Worm (Caenorhabditis elegans) whole organism, L1 larva: ENCODE results near the gene srg-38.

Experiments
- C04F5.9 ChIP-seq: sonication (generic microtip); optimal IDR thresholded peaks from 2 replicates; lab custom pipeline; 2016; ENCODE audit warnings: missing genetic modification characterization, missing compliant biosample characterization
- F16B12.6 ChIP-seq: fragments of 150-350 bp; optimal IDR thresholded peaks from 2 replicates; lab custom pipeline; 2014; ENCODE audit warnings: missing biosample characterization, missing genetic modification characterization
- alr-1 ChIP-seq: fragments of 200-800 bp; sonication (Bioruptor generic); optimal IDR thresholded peaks from 2 replicates; lab custom pipeline; 2018; ENCODE audit warnings: borderline replicate concordance, mild to moderate bottlenecking, missing genetic modification characterization, missing compliant biosample characterization
- ama-1 ChIP-seq: fragments of 150-350 bp; optimal IDR thresholded peaks from 2 replicates; lab custom pipeline; 2014
- ceh-63 ChIP-seq: fragments of 200-800 bp; sonication (Bioruptor generic); optimal IDR thresholded peaks from 2 replicates; lab custom pipeline; 2018; ENCODE audit warnings: mild to moderate bottlenecking, missing genetic modification characterization, missing compliant biosample characterization
- ceh-82 ChIP-seq, 3 experiments: fragments of 150-350 bp in 1 of 3; sonication (generic microtip) in 2 of 3; optimal IDR thresholded peaks; 2 replicates each; lab custom pipeline; 2014 to 2017; ENCODE audit warnings: missing biosample characterization in 3 of 3, missing genetic modification characterization in 3 of 3
- ces-1 ChIP-seq: fragments of 150-350 bp; optimal IDR thresholded peaks from 2 replicates; lab custom pipeline; 2014; ENCODE audit warnings: missing biosample characterization, missing genetic modification reagents, missing genetic modification characterization
- dpl-1 ChIP-seq, 3 experiments: fragments of 150-350 bp in 2 of 3; sonication (generic microtip) in 1 of 3; optimal IDR thresholded peaks; 2 replicates each; lab custom pipeline; 2014 to 2017; ENCODE audit warnings: missing biosample characterization in 3 of 3, missing genetic modification characterization in 3 of 3, missing genetic modification reagents in 3 of 3
- dsc-1 ChIP-seq: sonication (generic microtip); optimal IDR thresholded peaks from 2 replicates; lab custom pipeline; 2016; ENCODE audit warnings: mild to moderate bottlenecking, missing genetic modification characterization, missing compliant biosample characterization
- efl-1 ChIP-seq, 4 experiments: fragments of 150-350 bp; optimal IDR thresholded peaks in 3 of 4; peaks in 1 of 4; 1 replicate in 1 of 4; 2 replicates in 3 of 4; lab custom pipeline; 2014; ENCODE audit warnings: missing biosample characterization in 2 of 4, missing genetic modification characterization in 2 of 4, missing genetic modification reagents in 2 of 4
- efl-3 ChIP-seq: fragments of 200-800 bp; sonication (Bioruptor generic); optimal IDR thresholded peaks from 2 replicates; lab custom pipeline; 2018; ENCODE audit warnings: mild to moderate bottlenecking, missing genetic modification characterization, missing compliant biosample characterization
- egl-13 ChIP-seq: sonication (generic microtip); optimal IDR thresholded peaks from 2 replicates; lab custom pipeline; 2016; ENCODE audit warnings: missing genotype, missing genetic modification reagents, missing genetic modification characterization, missing compliant biosample characterization
- egl-27 ChIP-seq, 2 experiments: fragments of 150-350 bp in 1 of 2; sonication (generic microtip); optimal IDR thresholded peaks; 3 replicates each; lab custom pipeline; 2017 to 2018; ENCODE audit warnings: missing biosample characterization in 2 of 2, missing genetic modification characterization in 2 of 2, missing genetic modification reagents in 2 of 2
- elt-2 ChIP-seq: sonication (generic microtip); optimal IDR thresholded peaks from 2 replicates; lab custom pipeline; 2016; ENCODE audit warnings: missing genetic modification characterization, mild to moderate bottlenecking, inconsistent platforms, missing compliant biosample characterization, missing genetic modification reagents
- fkh-10 ChIP-seq: sonication (generic microtip); optimal IDR thresholded peaks from 2 replicates; lab custom pipeline; 2017; ENCODE audit warnings: missing biosample characterization, missing genetic modification reagents, missing genetic modification characterization
- fkh-8 ChIP-seq: sonication (generic microtip); optimal IDR thresholded peaks from 2 replicates; lab custom pipeline; 2016; ENCODE audit warnings: mild to moderate bottlenecking, missing genetic modification characterization, missing compliant biosample characterization
- grh-1 ChIP-seq: fragments of 200-800 bp; sonication (Bioruptor generic); IDR thresholded peaks from 2 replicates; pipeline ENCODE4 v1.3.6; 2022; ENCODE audit warnings: missing genetic modification reagents, missing genetic modification characterization, missing compliant biosample characterization
- hlh-4 ChIP-seq: sonication (generic microtip); optimal IDR thresholded peaks from 2 replicates; lab custom pipeline; 2016; ENCODE audit warnings: mild to moderate bottlenecking, missing genetic modification characterization, missing compliant biosample characterization
- hpl-2 ChIP-seq: fragments of 150-350 bp; optimal IDR thresholded peaks from 2 replicates; lab custom pipeline; 2014; ENCODE audit warnings: missing biosample characterization, missing genetic modification reagents, missing genetic modification characterization
- isw-1 ChIP-seq: fragments of 200-800 bp; sonication (Bioruptor generic); IDR thresholded peaks from 2 replicates; pipeline ENCODE4 v1.3.6; 2022; ENCODE audit warnings: missing genetic modification characterization, missing compliant biosample characterization
- lin-35 ChIP-seq, 2 experiments: fragments of 150-350 bp; optimal IDR thresholded peaks; 2 replicates each; lab custom pipeline; 2014; ENCODE audit warnings: missing biosample characterization in 2 of 2, missing genetic modification characterization in 2 of 2, missing genetic modification reagents in 2 of 2
- mdl-1 ChIP-seq, 2 experiments: fragments of 150-350 bp; optimal IDR thresholded peaks; 2 replicates each; lab custom pipeline; 2014 to 2017; ENCODE audit warnings: missing biosample characterization in 2 of 2, missing genetic modification characterization in 2 of 2, inconsistent platforms in 1 of 2
- mef-2 ChIP-seq: fragments of 150-350 bp; optimal IDR thresholded peaks from 2 replicates; lab custom pipeline; 2014; ENCODE audit warnings: missing biosample characterization, missing genetic modification characterization
- mep-1 ChIP-seq: fragments of 150-350 bp; optimal IDR thresholded peaks from 2 replicates; lab custom pipeline; 2014; ENCODE audit warnings: missing biosample characterization, missing genetic modification characterization
- nhr-11 ChIP-seq: fragments of 150-350 bp; optimal IDR thresholded peaks from 2 replicates; lab custom pipeline; 2014; ENCODE audit warnings: missing biosample characterization, missing genetic modification characterization
- nhr-20 ChIP-seq: sonication (generic microtip); optimal IDR thresholded peaks from 2 replicates; lab custom pipeline; 2016; ENCODE audit warnings: mild to moderate bottlenecking, missing genetic modification characterization, missing compliant biosample characterization
- nhr-28 ChIP-seq: fragments of 150-350 bp; optimal IDR thresholded peaks from 2 replicates; lab custom pipeline; 2014; ENCODE audit warnings: missing biosample characterization, missing genetic modification characterization
- nhr-47 ChIP-seq: sonication (generic microtip); optimal IDR thresholded peaks from 2 replicates; lab custom pipeline; 2016; ENCODE audit warnings: mild to moderate bottlenecking, missing genetic modification characterization, moderate library complexity, missing compliant biosample characterization
- nhr-71 ChIP-seq: sonication (generic microtip); optimal IDR thresholded peaks from 2 replicates; lab custom pipeline; 2016; ENCODE audit warnings: mild to moderate bottlenecking, missing genetic modification characterization, moderate library complexity, missing compliant biosample characterization
- nhr-85 ChIP-seq: sonication (generic microtip); peaks from one replicate; lab custom pipeline; 2016; ENCODE audit warnings: missing genetic modification characterization, inconsistent platforms, missing compliant biosample characterization
- nhr-90 ChIP-seq: sonication (generic microtip); optimal IDR thresholded peaks from 2 replicates; lab custom pipeline; 2016; ENCODE audit warnings: mild to moderate bottlenecking, missing genetic modification characterization, missing compliant biosample characterization; ENCODE audit not compliant: poor library complexity
- pax-3 ChIP-seq: fragments of 200-800 bp; sonication (Bioruptor generic); optimal IDR thresholded peaks from 2 replicates; lab custom pipeline; 2018; ENCODE audit warnings: mild to moderate bottlenecking, missing genetic modification characterization, moderate library complexity, missing compliant biosample characterization
- skn-1 ChIP-seq: fragments of 150-350 bp; optimal IDR thresholded peaks from 2 replicates; lab custom pipeline; 2014; ENCODE audit warnings: missing biosample characterization, missing genetic modification characterization
- snu-23 ChIP-seq: sonication (generic microtip); optimal IDR thresholded peaks from 2 replicates; lab custom pipeline; 2016; ENCODE audit warnings: missing genetic modification characterization, missing compliant biosample characterization
- sup-37 ChIP-seq: fragments of 200-800 bp; sonication (Bioruptor generic); optimal IDR thresholded peaks from 2 replicates; lab custom pipeline; 2018; ENCODE audit warnings: mild to moderate bottlenecking, missing genetic modification characterization, missing compliant biosample characterization
- unc-130 ChIP-seq: fragments of 150-350 bp; optimal IDR thresholded peaks from 2 replicates; lab custom pipeline; 2017; ENCODE audit warnings: missing biosample characterization, missing genetic modification characterization, inconsistent platforms
- ztf-11 ChIP-seq, 2 experiments: sonication (generic microtip); optimal IDR thresholded peaks; 2 replicates each; lab custom pipeline; 2016 to 2017; ENCODE audit warnings: missing genetic modification characterization in 2 of 2, missing biosample characterization in 1 of 2, missing compliant biosample characterization in 1 of 2
- ztf-4 ChIP-seq: fragments of 150-350 bp; optimal IDR thresholded peaks from 2 replicates; lab custom pipeline; 2014; ENCODE audit warnings: missing biosample characterization, missing genetic modification characterization

The srg-38 gene

ce11 chrV:11121247-11121646, 34.2 kb downstream of the srg-38 start (continued):
- TF ChIP-seq egl-27 (tag; optimal IDR thresholded peaks at IDR 0.05; lab: Kevin White, UChicago): no peak
- peak; percentile 57 for TF ChIP-seq skn-1
- peak; percentile 56 for TF ChIP-seq mep-1
- no peak for TF ChIP-seq hpl-2 (GFP tag; lab: Kevin White, UChicago)
- peak in 2 of 3 experiments; percentile 30 to 63 for TF ChIP-seq dpl-1 (GFP tag; optimal IDR thresholded peaks at IDR 0.05; lab: Kevin White, UChicago)
- TF ChIP-seq ztf-4 (tag; lab: Kevin White, UChicago): no peak
- peak; percentile 74 for TF ChIP-seq snu-23
- peak in 1 of 2 experiments; percentile 84 for TF ChIP-seq mdl-1 (tag; optimal IDR thresholded peaks at IDR 0.05; lab: Kevin White, UChicago)
- TF ChIP-seq unc-130: peak; percentile 48
- TF ChIP-seq ceh-82 (tag; optimal IDR thresholded peaks at IDR 0.05; lab: Kevin White, UChicago): peak in 1 of 3 experiments; percentile 24
- no peak for TF ChIP-seq fkh-10 (GFP tag; lab: Kevin White, UChicago)

DNA sequence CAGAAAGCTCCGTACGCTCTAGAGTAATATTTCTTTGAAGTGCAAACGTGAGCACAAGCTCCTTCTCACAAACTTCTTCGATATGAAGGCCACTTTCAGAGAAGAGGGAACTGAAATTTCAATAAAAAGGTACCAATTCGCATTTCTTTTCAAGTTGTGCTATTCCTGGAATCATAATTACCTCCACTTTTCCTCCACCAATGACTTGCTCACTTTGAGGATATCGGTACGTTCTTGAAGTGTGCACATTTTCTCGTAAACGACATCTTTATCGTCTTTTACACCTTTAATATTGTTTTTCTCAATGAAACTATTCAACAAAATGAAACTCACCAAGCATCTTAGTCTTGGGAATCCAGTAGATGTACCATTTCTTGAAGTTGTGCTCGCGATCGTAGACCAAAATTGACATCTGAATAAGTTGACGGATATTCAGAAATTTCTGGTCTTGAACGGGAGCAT, 36.1 kb downstream of the srg-38 start, which contains the start of gene scb-1:
scb-1 (minus strand) TSS at position 412 of the 462 bp plus-strand sequence.
- TF ChIP-seq fkh-8 (no peak), alr-1 (tag; lab: Kevin White, UChicago) (no peak), C04F5.9 (tag; lab: Kevin White, UChicago) (no peak), nhr-28 (no peak), mef-2 (tag; lab: Kevin White, UChicago) (no peak), efl-1 (optimal IDR thresholded peaks at IDR 0.05; lab: Kevin White, UChicago) (no peak), efl-1 (GFP tag; optimal IDR thresholded peaks at IDR 0.05 in 1 of 2; lab: Kevin White, UChicago) (peak in 1 of 2 experiments; percentile 28), grh-1 (no peak), egl-13 (tag; lab: Kevin White, UChicago) (no peak), sup-37 (GFP tag; lab: Kevin White, UChicago) (no peak), mep-1 (no peak), elt-2 (tag; lab: Kevin White, UChicago) (no peak), hlh-4 (no peak), nhr-47 (no peak), nhr-90 (tag; lab: Kevin White, UChicago) (peak; percentile 9), F16B12.6 (tag; lab: Kevin White, UChicago) (no peak), ceh-82 (tag; optimal IDR thresholded peaks at IDR 0.05; lab: Kevin White, UChicago) (no peak), ama-1 (peak; percentile 87), ceh-63 (GFP tag; lab: Kevin White, UChicago) (no peak), nhr-85 (tag; lab: Kevin White, UChicago) (peak; percentile 32), dsc-1 (tag; lab: Kevin White, UChicago) (no peak), ztf-11 (tag; optimal IDR thresholded peaks at IDR 0.05; lab: Kevin White, UChicago) (no peak), fkh-10 (GFP tag; lab: Kevin White, UChicago) (no peak), nhr-71 (tag; lab: Kevin White, UChicago) (peak; percentile 20)
- TF ChIP-seq, all 84 proteins: peak for 5

ce11 chrV:11118179-11118725, 37.2 kb downstream of the srg-38 start:
- TF ChIP-seq ztf-4 (tag; lab: Kevin White, UChicago) (peak; percentile 60), nhr-71 (tag; lab: Kevin White, UChicago) (peak; percentile 56), grh-1 (no peak), nhr-47 (peak; percentile 15), nhr-20 (peak; percentile 16), isw-1 (GFP tag; lab: Robert Waterston, UW) (no peak), lin-35 (GFP tag; optimal IDR thresholded peaks at IDR 0.05; lab: Kevin White, UChicago) (peak in 1 of 2 experiments; percentile 11), efl-3 (no peak), ama-1 (peak; percentile 20), efl-1 (optimal IDR thresholded peaks at IDR 0.05; lab: Kevin White, UChicago) (peak in 1 of 2 experiments; percentile 15), efl-1 (GFP tag; optimal IDR thresholded peaks at IDR 0.05 in 1 of 2; lab: Kevin White, UChicago) (peak in 1 of 2 experiments; percentile 71), nhr-90 (tag; lab: Kevin White, UChicago) (peak; percentile 61), skn-1 (no peak), nhr-11 (tag; lab: Kevin White, UChicago) (no peak), ces-1 (GFP tag; lab: Kevin White, UChicago) (no peak), dsc-1 (tag; lab: Kevin White, UChicago) (no peak), pax-3 (tag; lab: Kevin White, UChicago) (no peak), ztf-11 (tag; optimal IDR thresholded peaks at IDR 0.05; lab: Kevin White, UChicago) (peak in 1 of 2 experiments; percentile 3), C04F5.9 (tag; lab: Kevin White, UChicago) (no peak)
